Fruit fly (Drosophila melanogaster): ENCODE data around the gene CG18094.

Gene CG18094

dm6 chr2L:19497983-19498382 lies 7.9 kb downstream of the CG18094 start, which contains the start of gene Top3alpha:
TSS of gene Top3alpha (plus strand) at chr2L:19498168.
- TF ChIP-seq CG6276 (GFP tag; optimal IDR thresholded peaks at IDR 0.05) = no peak
- TF ChIP-seq CG6792 (GFP tag; optimal IDR thresholded peaks at IDR 0.05) = no peak
- no peak for TF ChIP-seq Sox15 (GFP tag; optimal IDR thresholded peaks at IDR 0.05)
- TF ChIP-seq eg (GFP tag; IDR thresholded peaks at IDR 0.05) = no peak
- no peak for TF ChIP-seq CG16779 (tag; optimal IDR thresholded peaks at IDR 0.05)
- no peak for TF ChIP-seq CG6163 (GFP tag; IDR thresholded peaks at IDR 0.05)
- TF ChIP-seq Sox102F (GFP tag; optimal IDR thresholded peaks at IDR 0.05) = no peak
- TF ChIP-seq CG8319 (GFP tag; optimal IDR thresholded peaks at IDR 0.05) = no peak
- TF ChIP-seq Eip78C (GFP tag) = no peak
- no peak for TF ChIP-seq ss (GFP tag; optimal IDR thresholded peaks at IDR 0.05)
- no peak for TF ChIP-seq Hr39 (GFP tag; optimal IDR thresholded peaks at IDR 0.05)
- no peak for TF ChIP-seq spab (GFP tag; optimal IDR thresholded peaks at IDR 0.05)
- no peak for TF ChIP-seq CG31627 (GFP tag; optimal IDR thresholded peaks at IDR 0.05)
- TF ChIP-seq pdm3 (GFP tag; optimal IDR thresholded peaks at IDR 0.05) = no peak
- no peak for TF ChIP-seq cyc (GFP tag; optimal IDR thresholded peaks at IDR 0.05)
- TF ChIP-seq CG11902 (GFP tag; optimal IDR thresholded peaks at IDR 0.05) = no peak

- TF ChIP-seq Hr38 (GFP tag; optimal IDR thresholded peaks at IDR 0.05) (no peak), CG31627 (GFP tag; optimal IDR thresholded peaks at IDR 0.05) (no peak), fd85E (GFP tag; optimal IDR thresholded peaks at IDR 0.05) (no peak), CG8632 (GFP tag; optimal IDR thresholded peaks at IDR 0.05) (no peak), Hr4 (GFP tag; optimal IDR thresholded peaks at IDR 0.05) (no peak), net (GFP tag; optimal IDR thresholded peaks at IDR 0.05) (no peak), Gug (GFP tag; IDR thresholded peaks at IDR 0.05) (no peak), topi (GFP tag; optimal IDR thresholded peaks at IDR 0.05) (no peak)
Measured at dm6 chr2L:19506323-19506722, 16.3 kb downstream of the CG18094 start.

- TF ChIP-seq esn (GFP tag; optimal IDR thresholded peaks at IDR 0.05) (peak; percentile 43), Smox (GFP tag; optimal IDR thresholded peaks at IDR 0.05) (no peak), CG31627 (GFP tag; optimal IDR thresholded peaks at IDR 0.05) (peak; percentile 34), eg (GFP tag; IDR thresholded peaks at IDR 0.05) (0 out of 3 replicates have a peak, but pooled peaks have one; percentile 37), cyc (GFP tag; optimal IDR thresholded peaks at IDR 0.05) (peak; percentile 47), spab (GFP tag; optimal IDR thresholded peaks at IDR 0.05) (no peak), Ets96B (tag; optimal IDR thresholded peaks at IDR 0.05) (no peak), Sox14 (GFP tag; optimal IDR thresholded peaks at IDR 0.05) (peak; percentile 36)
Measured at dm6 chr2L:19508361-19508918, 18.4 kb downstream of the CG18094 start, which contains the start of gene cyst. TSS of gene cyst (minus strand) at chr2L:19508764.

- TF ChIP-seq spab (GFP tag; optimal IDR thresholded peaks at IDR 0.05) (no peak), Sox102F (GFP tag; optimal IDR thresholded peaks at IDR 0.05) (no peak)
Measured at dm6 chr2L:19512184-19512583, 22.1 kb downstream of the CG18094 start.

dm6 chr2L:19516062-19516461 lies 26.0 kb downstream of the CG18094 start:
- TF ChIP-seq CG11902 (GFP tag; optimal IDR thresholded peaks at IDR 0.05) (no peak), CG7368 (GFP tag; optimal IDR thresholded peaks at IDR 0.05) (no peak), CG34406 (GFP tag; optimal IDR thresholded peaks at IDR 0.05) (no peak), fd85E (GFP tag; optimal IDR thresholded peaks at IDR 0.05) (no peak), Smox (GFP tag; optimal IDR thresholded peaks at IDR 0.05) (no peak), CG32006 (GFP tag; optimal IDR thresholded peaks at IDR 0.05) (no peak), CG6808 (GFP tag; optimal IDR thresholded peaks at IDR 0.05) (no peak), Blimp-1 (GFP tag; optimal IDR thresholded peaks at IDR 0.05) (no peak), CG15336 (GFP tag; IDR thresholded peaks at IDR 0.05) (no peak), CG8119 (GFP tag; IDR thresholded peaks at IDR 0.05) (no peak), salr (GFP tag; optimal IDR thresholded peaks at IDR 0.05) (no peak)
